Worm (Caenorhabditis elegans): ENCODE results near the gene rev-3.

rev-3 gene

DNA sequence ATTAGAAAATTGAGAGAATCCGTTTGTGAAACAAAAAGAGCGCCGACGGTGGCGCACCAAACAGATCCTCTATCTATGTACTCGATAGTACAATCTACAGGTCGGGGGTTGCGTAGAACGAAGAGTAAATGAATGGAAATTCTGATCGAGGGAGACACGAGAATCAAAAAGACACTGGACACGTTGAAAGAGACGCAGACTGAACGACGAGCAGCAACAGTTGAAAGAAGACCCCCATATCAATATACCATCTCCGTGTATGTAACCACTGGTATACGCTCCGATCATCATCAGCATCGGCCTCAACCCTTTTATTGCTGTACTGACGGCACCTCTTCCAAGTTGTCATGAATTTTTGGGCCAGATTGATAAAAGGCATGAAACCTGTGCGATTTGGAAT, 45.8 kb upstream of the rev-3 start:
- TF ChIP-seq T20F7.1 (GFP tag; optimal IDR thresholded peaks at IDR 0.05) (no peak), sdz-12 (GFP tag; optimal IDR thresholded peaks at IDR 0.05) (no peak), daf-16 (GFP tag; optimal IDR thresholded peaks at IDR 0.05) (no peak), daf-16 (tag; optimal IDR thresholded peaks at IDR 0.05) (peak; percentile 30), dpl-1 (GFP tag; optimal IDR thresholded peaks at IDR 0.05) (no peak), lin-15B (tag; optimal IDR thresholded peaks at IDR 0.05) (no peak), unc-39 (tag; optimal IDR thresholded peaks at IDR 0.05) (no peak), mdl-1 (tag; optimal IDR thresholded peaks at IDR 0.05) (peak in 1 of 2 experiments; percentile 2), unc-62 (GFP tag; optimal IDR thresholded peaks at IDR 0.05 in 1 of 2) (peak in 1 of 2 experiments; percentile 86), unc-62 (tag; optimal IDR thresholded peaks at IDR 0.05) (no peak), spr-1 (tag; optimal IDR thresholded peaks at IDR 0.05) (no peak)

DNA sequence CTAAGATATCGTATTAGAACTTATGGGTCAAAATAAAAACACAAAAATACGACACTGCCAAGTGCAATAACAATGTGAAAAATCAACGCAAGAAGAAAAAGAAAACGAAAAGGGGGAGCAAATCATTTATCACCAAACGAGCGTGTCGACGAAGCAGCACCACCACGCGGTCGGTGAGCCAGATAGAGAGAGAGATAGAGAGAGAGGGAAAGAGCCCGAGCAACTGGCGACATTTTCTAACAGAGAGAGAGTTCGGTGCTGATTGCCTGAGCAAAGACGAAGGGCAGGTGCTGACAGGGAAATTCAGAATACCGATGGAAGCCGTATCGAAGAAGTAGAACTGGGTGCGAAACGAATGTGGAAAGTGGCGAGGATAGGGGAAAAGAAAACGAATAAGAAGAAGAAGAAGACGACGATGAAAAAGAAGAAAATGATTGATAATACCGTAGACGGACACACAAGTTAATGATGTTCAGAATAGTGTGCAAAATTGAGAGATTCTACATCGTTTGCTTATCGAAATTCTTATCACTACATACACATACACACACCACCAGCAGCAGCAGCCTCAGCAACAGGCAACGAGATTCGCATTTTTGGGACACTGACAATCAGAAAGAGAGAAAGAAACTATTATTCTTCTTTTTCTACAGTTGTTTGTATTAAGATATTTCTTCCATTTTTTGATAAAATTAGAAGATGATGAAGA, 44.9 kb upstream of the rev-3 start:
- TF ChIP-seq hlh-30 (tag; optimal IDR thresholded peaks at IDR 0.05; ENCODE audit: insufficient read depth) = peak; percentile 7
- TF ChIP-seq egl-43 (GFP tag; IDR thresholded peaks at IDR 0.05) = no peak
- TF ChIP-seq nhr-41 (GFP tag; IDR thresholded peaks at IDR 0.05) = no peak
- TF ChIP-seq unc-62 (GFP tag; optimal IDR thresholded peaks at IDR 0.05 in 1 of 2) = peak in 1 of 2 experiments; percentile 88
- TF ChIP-seq unc-62 (tag; optimal IDR thresholded peaks at IDR 0.05) = no peak
- peak; percentile 27 for TF ChIP-seq mep-1 (tag; optimal IDR thresholded peaks at IDR 0.05)
- TF ChIP-seq saeg-2 (GFP tag; IDR thresholded peaks at IDR 0.05) = no peak
- peak; percentile 66 for TF ChIP-seq mes-2 (tag; optimal IDR thresholded peaks at IDR 0.05; ENCODE audit: poor library complexity, severe bottlenecking)
- TF ChIP-seq aha-1 (tag) = peak; percentile 68
- peak; percentile 82 for TF ChIP-seq hlh-11 (tag; optimal IDR thresholded peaks at IDR 0.05)
- peak; percentile 16 for TF ChIP-seq ztf-7 (tag; optimal IDR thresholded peaks at IDR 0.05)
- TF ChIP-seq nhr-11 (tag; optimal IDR thresholded peaks at IDR 0.05) = peak; percentile 25
- TF ChIP-seq ceh-20 (GFP tag; IDR thresholded peaks at IDR 0.05) = peak; percentile 13; the same call in 1 of the 2 replicates
- peak; percentile 63 for TF ChIP-seq mxl-3 (GFP tag; optimal IDR thresholded peaks at IDR 0.05)
- no peak for TF ChIP-seq Y75B8A.6 (GFP tag; IDR thresholded peaks at IDR 0.05)
- no peak for TF ChIP-seq rbr-2 (tag; optimal IDR thresholded peaks at IDR 0.05)
- TF ChIP-seq set-16 (GFP tag; IDR thresholded peaks at IDR 0.05) = peak; percentile 50
- no peak for TF ChIP-seq snpc-4 (tag; optimal IDR thresholded peaks at IDR 0.05)
- TF ChIP-seq pqm-1 (tag; optimal IDR thresholded peaks at IDR 0.05) = peak; percentile 91
- peak; percentile 92 for TF ChIP-seq nhr-28 (tag; optimal IDR thresholded peaks at IDR 0.05)
- peak; percentile 8 for TF ChIP-seq dpl-1 (GFP tag; optimal IDR thresholded peaks at IDR 0.05)
- TF ChIP-seq spr-3 (GFP tag; optimal IDR thresholded peaks at IDR 0.05) = no peak
- TF ChIP-seq nhr-10 (tag; optimal IDR thresholded peaks at IDR 0.05) = no peak
- TF ChIP-seq lin-1 (GFP tag; IDR thresholded peaks at IDR 0.05) = 0 out of 2 replicates have a peak, but pooled peaks have one; percentile 44
- TF ChIP-seq tra-1 (GFP tag; IDR thresholded peaks at IDR 0.05) = peak; percentile 41; the same call in 1 of the 2 replicates
- peak in 1 of 2 experiments; percentile 23 for TF ChIP-seq lsy-2 (tag; optimal IDR thresholded peaks at IDR 0.05)
- TF ChIP-seq daf-16 (GFP tag; optimal IDR thresholded peaks at IDR 0.05) = peak in 1 of 2 experiments; percentile 1
- TF ChIP-seq daf-16 (tag; optimal IDR thresholded peaks at IDR 0.05) = peak; percentile 69
- no peak for TF ChIP-seq ceh-82 (tag; optimal IDR thresholded peaks at IDR 0.05)
- TF ChIP-seq nhr-77 (tag; optimal IDR thresholded peaks at IDR 0.05) = peak; percentile 16
- no peak for TF ChIP-seq F37D6.2 (tag; optimal IDR thresholded peaks at IDR 0.05)
- TF ChIP-seq dve-1 (tag; optimal IDR thresholded peaks at IDR 0.05; ENCODE audit: insufficient read depth) = peak; percentile 84
- peak; percentile 71 for TF ChIP-seq dmd-6 (GFP tag; IDR thresholded peaks at IDR 0.05)
- TF ChIP-seq mdl-1 (tag; optimal IDR thresholded peaks at IDR 0.05) = peak in 1 of 2 experiments; percentile 31
- TF ChIP-seq gei-8 (GFP tag; optimal IDR thresholded peaks at IDR 0.05) = no peak
- no peak for TF ChIP-seq ctbp-1 (GFP tag; IDR thresholded peaks at IDR 0.05)

All from whole organism, L4 larva.